Worm (Caenorhabditis elegans) whole organism, early embryonic: ENCODE results near the gene ulp-3.

Experiments used
- F13C5.2 ChIP-seq: sonication (generic microtip); optimal IDR thresholded peaks from 2 replicates; lab custom pipeline; 2017; ENCODE audit warnings: mild to moderate bottlenecking, missing genetic modification characterization, inconsistent platforms, missing compliant biosample characterization
- aly-1 ChIP-seq: sonication (generic microtip); optimal IDR thresholded peaks from 2 replicates; lab custom pipeline; 2016; ENCODE audit warnings: missing genetic modification characterization, missing compliant biosample characterization
- ama-1 ChIP-seq: fragments of 150-350 bp; optimal IDR thresholded peaks from 2 replicates; lab custom pipeline; 2014
- ceh-13 ChIP-seq: fragments of 200-800 bp; sonication (Bioruptor generic); optimal IDR thresholded peaks from 2 replicates; lab custom pipeline; 2018; ENCODE audit warnings: mild to moderate bottlenecking, missing genetic modification characterization, missing compliant biosample characterization
- ceh-36 ChIP-seq: sonication (generic microtip); optimal IDR thresholded peaks from 2 replicates; lab custom pipeline; 2016; ENCODE audit warnings: missing genetic modification characterization, inconsistent platforms, missing compliant biosample characterization
- flt-1 ChIP-seq: fragments of 200-800 bp; sonication (Bioruptor generic); IDR thresholded peaks from 2 replicates; pipeline ENCODE4 v1.3.6; 2022; ENCODE audit warnings: missing genetic modification characterization, missing compliant biosample characterization
- hmbx-1 ChIP-seq: sonication (generic microtip); optimal IDR thresholded peaks from 2 replicates; lab custom pipeline; 2016; ENCODE audit warnings: mild to moderate bottlenecking, missing genetic modification characterization, missing compliant biosample characterization
- hmg-4 ChIP-seq: fragments of 200-800 bp; sonication (Bioruptor generic); optimal IDR thresholded peaks from 2 replicates; lab custom pipeline; 2018; ENCODE audit warnings: mild to moderate bottlenecking, missing genetic modification characterization, missing compliant biosample characterization
- hnd-1 ChIP-seq: sonication (generic microtip); optimal IDR thresholded peaks from 2 replicates; lab custom pipeline; 2016; ENCODE audit warnings: missing genetic modification characterization, missing compliant biosample characterization
- pes-1 ChIP-seq: fragments of 200-800 bp; sonication (Bioruptor generic); IDR thresholded peaks from 2 replicates; pipeline ENCODE4 v1.3.6; 2022; ENCODE audit warnings: missing genetic modification reagents, missing genetic modification characterization, missing compliant biosample characterization
- sea-1 ChIP-seq: fragments of 200-800 bp; sonication (Bioruptor generic); conservative IDR thresholded peaks from 2 replicates; pipeline ENCODE4 v1.3.6; 2022; ENCODE audit warnings: missing genetic modification characterization, missing compliant biosample characterization
- tbx-11 ChIP-seq: fragments of 200-800 bp; sonication (Bioruptor generic); IDR thresholded peaks from 2 replicates; pipeline ENCODE4 v1.3.6; 2022; ENCODE audit warnings: missing genetic modification characterization, missing compliant biosample characterization
- tra-4 ChIP-seq: sonication (generic microtip); optimal IDR thresholded peaks from 2 replicates; lab custom pipeline; 2017; ENCODE audit warnings: missing genetic modification characterization, missing compliant biosample characterization

- TF ChIP-seq ama-1 (lab: Kevin White, UChicago): no peak
- no peak for TF ChIP-seq F13C5.2 (tag; lab: Kevin White, UChicago)
- TF ChIP-seq hmbx-1: no peak
- no peak for TF ChIP-seq tbx-11 (GFP tag; lab: Robert Waterston, UW)
- no peak for TF ChIP-seq aly-1 (tag; lab: Kevin White, UChicago)
- no peak for TF ChIP-seq sea-1 (GFP tag; lab: Robert Waterston, UW)
- TF ChIP-seq flt-1 (GFP tag; lab: Robert Waterston, UW): no peak
- no peak for TF ChIP-seq hnd-1
- TF ChIP-seq ceh-13 (GFP tag; lab: Kevin White, UChicago): no peak
- no peak for TF ChIP-seq pes-1 (GFP tag; lab: Robert Waterston, UW)
- TF ChIP-seq tra-4 (tag; lab: Kevin White, UChicago): no peak
- TF ChIP-seq ceh-36: no peak
- no peak for TF ChIP-seq hmg-4 (GFP tag; lab: Kevin White, UChicago)
Observed at ce11 chrIV:1979782-1980181, 16.3 kb downstream of the ulp-3 start, which contains the start of gene Y76B12C.8.
